Worm (Caenorhabditis elegans) whole organism, late embryonic: ENCODE measurements around the gene elo-4.

Experiments
- C38D4.7 ChIP-seq: fragments of 200-800 bp; sonication (Bioruptor generic); optimal IDR thresholded peaks from 2 replicates; lab custom pipeline; 2018; ENCODE audit warnings: mild to moderate bottlenecking, missing genetic modification characterization, moderate library complexity, missing compliant biosample characterization
- K02D7.2 ChIP-seq: sonication (generic microtip); optimal IDR thresholded peaks from 2 replicates; lab custom pipeline; 2017; ENCODE audit warnings: mild to moderate bottlenecking, missing genetic modification characterization, missing compliant biosample characterization
- K09A11.1 ChIP-seq: sonication (generic microtip); optimal IDR thresholded peaks from 2 replicates; lab custom pipeline; 2017; ENCODE audit warnings: antibody characterized with exemption, mild to moderate bottlenecking, missing genetic modification characterization, missing compliant biosample characterization; ENCODE audit not compliant: insufficient read depth
- T23F11.4 ChIP-seq: fragments of 200-800 bp; sonication (Bioruptor generic); optimal IDR thresholded peaks from 2 replicates; lab custom pipeline; 2018; ENCODE audit warnings: mild to moderate bottlenecking, missing genetic modification characterization, missing compliant biosample characterization
- Y22D7AL.16 ChIP-seq: sonication (generic microtip); optimal IDR thresholded peaks from 2 replicates; lab custom pipeline; 2016; ENCODE audit warnings: missing genetic modification characterization, missing compliant biosample characterization
- ahr-1 ChIP-seq: sonication (generic microtip); optimal IDR thresholded peaks from 2 replicates; lab custom pipeline; 2016; ENCODE audit warnings: missing genetic modification characterization, missing compliant biosample characterization
- ceh-18 ChIP-seq: sonication (generic microtip); optimal IDR thresholded peaks from 2 replicates; lab custom pipeline; 2016; ENCODE audit warnings: missing genetic modification characterization, missing compliant biosample characterization
- ceh-19 ChIP-seq: fragments of 200-800 bp; sonication (Bioruptor generic); optimal IDR thresholded peaks from 2 replicates; lab custom pipeline; 2018; ENCODE audit warnings: mild to moderate bottlenecking, missing genetic modification characterization, missing compliant biosample characterization
- ceh-2 ChIP-seq: sonication (generic microtip); optimal IDR thresholded peaks from 2 replicates; lab custom pipeline; 2016; ENCODE audit warnings: missing genotype, missing genetic modification characterization, missing compliant biosample characterization
- ceh-24 ChIP-seq: sonication (generic microtip); optimal IDR thresholded peaks from 2 replicates; lab custom pipeline; 2016; ENCODE audit warnings: mild to moderate bottlenecking, missing genetic modification characterization, missing compliant biosample characterization
- ceh-30 ChIP-seq: fragments of 150-350 bp; optimal IDR thresholded peaks from 2 replicates; lab custom pipeline; 2014; ENCODE audit warnings: missing biosample characterization, missing genetic modification characterization
- ceh-31 ChIP-seq: sonication (generic microtip); optimal IDR thresholded peaks from 2 replicates; lab custom pipeline; 2016; ENCODE audit warnings: missing genetic modification characterization, missing compliant biosample characterization
- ceh-34 ChIP-seq: sonication (generic microtip); optimal IDR thresholded peaks from 2 replicates; lab custom pipeline; 2016; ENCODE audit warnings: mild to moderate bottlenecking, missing genetic modification characterization, missing compliant biosample characterization
- ceh-45 ChIP-seq: fragments of 200-800 bp; sonication (Bioruptor generic); IDR thresholded peaks from 2 replicates; pipeline ENCODE4 v1.3.6; 2022; ENCODE audit warnings: missing genetic modification reagents, missing genetic modification characterization, missing compliant biosample characterization
- che-1 ChIP-seq: sonication (generic microtip); optimal IDR thresholded peaks from 2 replicates; lab custom pipeline; 2016; ENCODE audit warnings: mild to moderate bottlenecking, missing genetic modification characterization, missing compliant biosample characterization
- dmd-4 ChIP-seq: sonication (generic microtip); optimal IDR thresholded peaks from 2 replicates; lab custom pipeline; 2016; ENCODE audit warnings: borderline replicate concordance, missing genetic modification characterization, missing compliant biosample characterization
- elt-4 ChIP-seq: sonication (generic microtip); optimal IDR thresholded peaks from 2 replicates; lab custom pipeline; 2016; ENCODE audit warnings: missing genetic modification characterization, missing compliant biosample characterization
- ets-4 ChIP-seq: sonication (generic microtip); optimal IDR thresholded peaks from 2 replicates; lab custom pipeline; 2016; ENCODE audit warnings: missing genetic modification characterization, missing compliant biosample characterization
- fkh-10 ChIP-seq: fragments of 150-350 bp; optimal IDR thresholded peaks from 2 replicates; lab custom pipeline; 2014; ENCODE audit warnings: missing biosample characterization, missing genetic modification reagents, missing genetic modification characterization
- hlh-13 ChIP-seq: fragments of 200-800 bp; sonication (Bioruptor generic); optimal IDR thresholded peaks from 2 replicates; lab custom pipeline; 2018; ENCODE audit warnings: mild to moderate bottlenecking, missing genetic modification characterization, missing compliant biosample characterization
- hlh-30 ChIP-seq: sonication (generic microtip); optimal IDR thresholded peaks from 2 replicates; lab custom pipeline; 2017; ENCODE audit warnings: antibody characterized with exemption, missing genetic modification characterization, missing compliant biosample characterization; ENCODE audit not compliant: insufficient read depth
- hlh-6 ChIP-seq: sonication (generic microtip); optimal IDR thresholded peaks from 2 replicates; lab custom pipeline; 2016; ENCODE audit warnings: missing genotype, missing genetic modification characterization, missing compliant biosample characterization
- nhr-232 ChIP-seq: sonication (generic microtip); optimal IDR thresholded peaks from 2 replicates; lab custom pipeline; 2016; ENCODE audit warnings: missing genetic modification characterization, missing compliant biosample characterization
- odd-2 ChIP-seq: sonication (generic microtip); optimal IDR thresholded peaks from 2 replicates; lab custom pipeline; 2017; ENCODE audit warnings: antibody characterized with exemption, mild to moderate bottlenecking, missing genetic modification characterization, missing compliant biosample characterization
- pag-3 ChIP-seq: sonication (generic microtip); optimal IDR thresholded peaks from 2 replicates; lab custom pipeline; 2016; ENCODE audit warnings: missing compliant biosample characterization, missing genetic modification characterization, borderline replicate concordance
- pax-1 ChIP-seq: fragments of 150-350 bp; optimal IDR thresholded peaks from 2 replicates; lab custom pipeline; 2014; ENCODE audit warnings: missing biosample characterization, missing genetic modification characterization
- pha-2 ChIP-seq: sonication (generic microtip); optimal IDR thresholded peaks from 2 replicates; lab custom pipeline; 2017; ENCODE audit warnings: mild to moderate bottlenecking, missing genetic modification characterization, missing compliant biosample characterization
- pros-1 ChIP-seq: fragments of 150-350 bp; optimal IDR thresholded peaks from 2 replicates; lab custom pipeline; 2014; ENCODE audit warnings: missing biosample characterization, missing genetic modification reagents, missing genetic modification characterization
- ref-2 ChIP-seq: sonication (generic microtip); optimal IDR thresholded peaks from 2 replicates; lab custom pipeline; 2016; ENCODE audit warnings: missing genetic modification characterization, missing compliant biosample characterization
- rnt-1 ChIP-seq: sonication (generic microtip); optimal IDR thresholded peaks from 2 replicates; lab custom pipeline; 2016; ENCODE audit warnings: missing genetic modification characterization, missing compliant biosample characterization
- sdc-2 ChIP-seq: sonication (generic microtip); optimal IDR thresholded peaks from 2 replicates; lab custom pipeline; 2016; ENCODE audit warnings: missing genotype, missing genetic modification characterization, missing compliant biosample characterization
- sox-2 ChIP-seq: fragments of 200-800 bp; sonication (Bioruptor generic); IDR thresholded peaks from 2 replicates; pipeline ENCODE4 v1.3.6; 2022; ENCODE audit warnings: missing genetic modification reagents, missing genetic modification characterization, missing compliant biosample characterization
- sox-4 ChIP-seq: sonication (generic microtip); optimal IDR thresholded peaks from 2 replicates; lab custom pipeline; 2017; ENCODE audit warnings: mild to moderate bottlenecking, missing genetic modification characterization, inconsistent platforms, missing compliant biosample characterization
- tbx-2 ChIP-seq: sonication (generic microtip); optimal IDR thresholded peaks from 2 replicates; lab custom pipeline; 2016; ENCODE audit warnings: missing genetic modification characterization, missing compliant biosample characterization
- tbx-7 ChIP-seq: sonication (generic microtip); optimal IDR thresholded peaks from 2 replicates; lab custom pipeline; 2016; ENCODE audit warnings: missing genotype, missing genetic modification characterization, missing compliant biosample characterization
- ttx-3 ChIP-seq: sonication (generic microtip); optimal IDR thresholded peaks from 2 replicates; lab custom pipeline; 2016; ENCODE audit warnings: missing genetic modification reagents, missing genetic modification characterization, missing compliant biosample characterization
- unc-55 ChIP-seq: sonication (generic microtip); optimal IDR thresholded peaks from 2 replicates; lab custom pipeline; 2017; ENCODE audit warnings: missing biosample characterization, missing genetic modification reagents, missing genetic modification characterization
- unc-86 ChIP-seq: sonication (generic microtip); optimal IDR thresholded peaks from 2 replicates; lab custom pipeline; 2016; ENCODE audit warnings: missing genetic modification characterization, missing compliant biosample characterization
- zip-5 ChIP-seq: sonication (generic microtip); optimal IDR thresholded peaks from 2 replicates; lab custom pipeline; 2016; ENCODE audit warnings: missing genetic modification characterization, missing compliant biosample characterization
- ztf-16 ChIP-seq: sonication (generic microtip); optimal IDR thresholded peaks from 2 replicates; lab custom pipeline; 2017; ENCODE audit warnings: missing genetic modification characterization, missing compliant biosample characterization

The elo-4 gene

DNA sequence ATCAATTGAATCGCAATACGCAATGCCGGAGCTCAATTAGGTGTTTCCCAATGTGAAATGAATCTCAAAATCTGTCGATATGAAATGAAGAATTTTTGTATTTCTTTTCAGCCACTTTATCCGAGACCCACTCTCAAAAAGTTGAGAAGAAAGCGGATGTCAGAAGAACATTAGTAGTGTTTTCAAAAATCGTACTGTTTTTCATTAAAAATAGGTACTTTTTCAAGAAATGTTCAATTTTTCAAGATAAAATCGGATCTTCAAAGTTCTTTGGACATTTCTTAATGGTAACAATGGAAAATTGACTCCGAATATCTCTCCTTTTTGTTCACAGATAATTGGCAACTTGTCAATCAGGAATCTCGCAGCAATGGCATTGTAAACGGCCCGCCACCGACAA lies 27.2 kb upstream of the elo-4 start, which contains the start of gene flp-25:
Gene flp-25, plus strand, starts transcription at position 301 of the 400 bp plus-strand sequence.
- TF ChIP-seq hlh-30 (tag; lab: Kevin White, UChicago) (no peak), pag-3 (tag; lab: Kevin White, UChicago) (no peak), ceh-30 (tag; lab: Kevin White, UChicago) (no peak), fkh-10 (GFP tag; lab: Kevin White, UChicago) (no peak), ceh-18 (tag; lab: Kevin White, UChicago) (no peak)

DNA sequence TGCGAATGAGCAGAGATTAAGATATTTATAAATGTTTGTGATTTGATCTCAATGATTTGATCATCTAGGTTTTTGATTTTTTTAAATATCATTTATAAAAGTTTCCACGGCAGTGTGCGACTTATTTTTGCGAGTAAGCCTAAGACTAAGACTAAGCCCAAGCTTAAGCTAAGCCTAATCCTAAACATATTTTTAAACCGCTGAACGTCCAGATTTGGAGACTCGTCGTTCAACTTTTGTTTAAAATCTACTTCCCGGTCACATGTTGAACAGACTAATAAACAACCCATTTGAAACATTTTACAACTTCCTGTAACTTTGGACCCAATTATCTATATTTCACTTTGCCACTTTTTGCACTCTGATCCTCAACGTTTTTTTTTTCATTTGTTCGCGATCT lies 25.0 kb upstream of the elo-4 start, which contains the start of gene K04H4.5:
Gene K04H4.5, plus strand, starts transcription at position 301 of the 400 bp plus-strand sequence.
- no peak for TF ChIP-seq elt-4 (tag; lab: Kevin White, UChicago)
- TF ChIP-seq ets-4 (tag; lab: Kevin White, UChicago), result no peak
- no peak for TF ChIP-seq ttx-3 (tag; lab: Kevin White, UChicago)
- no peak for TF ChIP-seq fkh-10 (GFP tag; lab: Kevin White, UChicago)

ce11 chrIII:9355412-9355969 lies 21.4 kb upstream of the elo-4 start, which contains the start of gene chtb-1:
Gene chtb-1 (minus strand): TSS chrIII:9355462.
- TF ChIP-seq C38D4.7 (GFP tag; lab: Kevin White, UChicago), result no peak
- no peak for TF ChIP-seq hlh-30 (tag; lab: Kevin White, UChicago)
- no peak for TF ChIP-seq sox-4 (tag; lab: Kevin White, UChicago)
- no peak for TF ChIP-seq ref-2 (tag; lab: Kevin White, UChicago)
- TF ChIP-seq ceh-19 (GFP tag; lab: Kevin White, UChicago), result no peak
- TF ChIP-seq tbx-2 (tag; lab: Kevin White, UChicago), result no peak
- no peak for TF ChIP-seq ahr-1 (tag; lab: Kevin White, UChicago)
- no peak for TF ChIP-seq ceh-30 (tag; lab: Kevin White, UChicago)
- no peak for TF ChIP-seq dmd-4 (tag; lab: Kevin White, UChicago)
- no peak for TF ChIP-seq pax-1
- no peak for TF ChIP-seq pros-1 (tag; lab: Kevin White, UChicago)
- TF ChIP-seq hlh-6 (tag; lab: Kevin White, UChicago), result no peak
- TF ChIP-seq ceh-34 (tag; lab: Kevin White, UChicago), result no peak
- TF ChIP-seq K02D7.2 (tag; lab: Kevin White, UChicago), result no peak
- no peak for TF ChIP-seq elt-4 (tag; lab: Kevin White, UChicago)
- no peak for TF ChIP-seq hlh-13 (GFP tag; lab: Kevin White, UChicago)

DNA sequence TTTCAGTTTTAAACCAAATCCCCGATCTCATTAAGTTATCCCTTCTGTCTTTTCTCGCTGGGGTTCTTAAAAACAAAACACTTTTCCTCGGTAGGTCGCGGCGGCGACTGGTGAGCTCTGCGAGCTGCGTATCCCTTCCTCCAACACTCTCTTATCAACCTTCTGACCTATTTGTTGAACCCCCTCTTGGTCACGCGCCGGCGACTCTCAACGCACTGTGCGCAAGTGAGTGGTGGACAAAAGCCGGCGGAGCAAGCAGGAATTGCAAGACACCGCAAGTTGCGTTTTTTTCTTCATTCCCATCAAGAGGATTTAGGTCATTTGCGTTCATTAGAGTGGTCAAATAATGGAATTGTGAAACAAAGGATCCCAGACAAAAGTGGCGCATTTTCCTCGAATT lies 19.7 kb upstream of the elo-4 start:
- peak; percentile 6 for TF ChIP-seq ceh-2 (tag; lab: Kevin White, UChicago)
- TF ChIP-seq che-1 (tag; lab: Kevin White, UChicago), result no peak
- no peak for TF ChIP-seq Y22D7AL.16 (tag; lab: Kevin White, UChicago)
- TF ChIP-seq hlh-13 (GFP tag; lab: Kevin White, UChicago), result no peak
- no peak for TF ChIP-seq pha-2
- TF ChIP-seq ztf-16 (tag; lab: Kevin White, UChicago), result no peak
- TF ChIP-seq odd-2 (tag; lab: Kevin White, UChicago), result no peak
- no peak for TF ChIP-seq rnt-1 (tag; lab: Kevin White, UChicago)
- peak; percentile 6 for TF ChIP-seq ceh-31 (tag; lab: Kevin White, UChicago)
- TF ChIP-seq hlh-30 (tag; lab: Kevin White, UChicago), result peak; percentile 75
- peak; percentile 98 for TF ChIP-seq pax-1
- peak; percentile 5 for TF ChIP-seq ets-4 (tag; lab: Kevin White, UChicago)

DNA sequence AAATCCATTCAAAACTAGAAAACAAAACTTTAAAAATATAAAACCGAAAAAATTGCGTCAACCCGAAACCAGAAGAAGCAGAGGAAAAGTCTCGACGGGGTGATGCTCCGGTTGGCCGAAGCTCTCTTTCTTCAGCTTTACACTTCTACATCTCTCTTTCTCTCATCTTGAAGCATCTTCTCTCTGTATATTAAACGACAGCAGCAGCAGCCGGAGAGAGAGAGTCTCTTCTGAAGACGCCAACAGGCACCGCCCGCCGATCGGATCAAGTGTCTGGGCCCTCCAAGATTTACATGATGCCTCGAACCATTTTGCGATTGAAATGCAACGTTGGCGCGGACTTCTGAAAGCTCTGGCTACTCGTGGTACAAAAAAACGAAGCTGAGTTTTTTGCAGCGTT lies 12.6 kb upstream of the elo-4 start:
- no peak for TF ChIP-seq unc-55 (GFP tag; lab: Kevin White, UChicago)
- TF ChIP-seq K09A11.1 (tag; lab: Kevin White, UChicago), result no peak
- no peak for TF ChIP-seq sox-2 (GFP tag; lab: Robert Waterston, UW)
- TF ChIP-seq tbx-7 (tag; lab: Kevin White, UChicago), result no peak
- TF ChIP-seq nhr-232, result no peak
- no peak for TF ChIP-seq ceh-45 (GFP tag; lab: Robert Waterston, UW)
- TF ChIP-seq unc-86 (tag; lab: Kevin White, UChicago), result no peak
- TF ChIP-seq che-1 (tag; lab: Kevin White, UChicago), result no peak
- no peak for TF ChIP-seq ztf-16 (tag; lab: Kevin White, UChicago)
- no peak for TF ChIP-seq ceh-24 (tag; lab: Kevin White, UChicago)
- TF ChIP-seq T23F11.4 (GFP tag; lab: Kevin White, UChicago), result no peak
- TF ChIP-seq zip-5, result no peak
- TF ChIP-seq ahr-1 (tag; lab: Kevin White, UChicago), result no peak
- TF ChIP-seq odd-2 (tag; lab: Kevin White, UChicago), result no peak
- no peak for TF ChIP-seq sdc-2
- TF ChIP-seq ceh-31 (tag; lab: Kevin White, UChicago), result no peak
